Fruit fly (Drosophila melanogaster): ENCODE data around the gene Ork1.

The Ork1 gene

DNA sequence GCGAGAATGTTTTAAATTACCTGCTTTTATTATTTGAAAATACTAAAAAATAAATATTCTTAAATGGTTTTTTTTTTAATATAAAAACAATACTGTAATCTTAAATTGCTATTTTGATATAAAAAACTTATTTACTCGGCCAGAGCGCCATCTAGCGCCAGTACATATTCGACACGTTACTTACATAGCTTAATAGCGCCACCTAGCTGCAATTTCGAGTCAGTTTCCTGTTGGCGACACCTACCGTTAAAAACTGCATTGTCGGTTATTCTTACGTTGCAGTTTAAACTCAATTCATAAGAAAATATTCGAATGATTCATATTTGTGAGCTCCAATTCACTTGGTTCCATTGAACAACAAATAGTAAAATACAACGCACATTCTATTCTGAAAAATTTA lies 58.7 kb downstream of the Ork1 start (continued):
- no peak for TF ChIP-seq Doc2 (GFP tag; IDR thresholded peaks at IDR 0.05)
- no peak for TF ChIP-seq ab (GFP tag; optimal IDR thresholded peaks at IDR 0.05)
- TF ChIP-seq bbx (GFP tag; IDR thresholded peaks at IDR 0.05; ENCODE audit: partially characterized antibody): peak; percentile 28; the same call in 1 of the 2 replicates
- TF ChIP-seq CG15696 (tag; optimal IDR thresholded peaks at IDR 0.05): peak; percentile 81
- TF ChIP-seq lmd (GFP tag; IDR thresholded peaks at IDR 0.05): peak; percentile 68; the same call in 1 of the 2 replicates
- TF ChIP-seq CG13296 (GFP tag; optimal IDR thresholded peaks at IDR 0.05): peak; percentile 19
- peak; percentile 55 for TF ChIP-seq CG12659 (GFP tag; optimal IDR thresholded peaks at IDR 0.05)
- TF ChIP-seq CG11398 (GFP tag; optimal IDR thresholded peaks at IDR 0.05): peak; percentile 22
- peak; percentile 67 for TF ChIP-seq bcd (GFP tag; optimal IDR thresholded peaks at IDR 0.05)
- no peak for TF ChIP-seq ham (GFP tag; IDR thresholded peaks at IDR 0.05)
- TF ChIP-seq Ravus (GFP tag; IDR thresholded peaks at IDR 0.05): no peak
- TF ChIP-seq Hr78 (GFP tag; optimal IDR thresholded peaks at IDR 0.05): no peak
- no peak for TF ChIP-seq Hand (GFP tag; optimal IDR thresholded peaks at IDR 0.05)
- TF ChIP-seq CG11085 (GFP tag; IDR thresholded peaks at IDR 0.05): peak; percentile 73
- TF ChIP-seq CG11560 (tag; IDR thresholded peaks at IDR 0.05): no peak
- TF ChIP-seq CG10543 (GFP tag; optimal IDR thresholded peaks at IDR 0.05): peak; percentile 22
- TF ChIP-seq ERR (GFP tag; optimal IDR thresholded peaks at IDR 0.05): no peak
- TF ChIP-seq Dfd (GFP tag; optimal IDR thresholded peaks at IDR 0.05): no peak
- TF ChIP-seq CG8388 (GFP tag; optimal IDR thresholded peaks at IDR 0.05): no peak
- TF ChIP-seq NC2β (GFP tag; optimal IDR thresholded peaks at IDR 0.05): peak; percentile 58
- TF ChIP-seq CG8281 (tag; optimal IDR thresholded peaks at IDR 0.05): no peak
- TF ChIP-seq exex (tag; optimal IDR thresholded peaks at IDR 0.05): no peak
- TF ChIP-seq CG42726 (GFP tag; IDR thresholded peaks at IDR 0.05; ENCODE audit: partially characterized antibody): peak; percentile 82
- TF ChIP-seq sens-2 (GFP tag; IDR thresholded peaks at IDR 0.05): no peak
- peak; percentile 79 for TF ChIP-seq CG9817 (tag; optimal IDR thresholded peaks at IDR 0.05)
- peak; percentile 50 for TF ChIP-seq HLH54F (GFP tag; optimal IDR thresholded peaks at IDR 0.05)
- peak; percentile 6 for TF ChIP-seq Bdp1 (GFP tag; optimal IDR thresholded peaks at IDR 0.05)
- peak; percentile 77 for TF ChIP-seq Chrac-16 (GFP tag; optimal IDR thresholded peaks at IDR 0.05)
- no peak for TF ChIP-seq Dll (GFP tag; IDR thresholded peaks at IDR 0.05; ENCODE audit: partially characterized antibody)
- TF ChIP-seq CG17802 (tag; optimal IDR thresholded peaks at IDR 0.05): peak; percentile 28
- TF ChIP-seq CG3726 (GFP tag; IDR thresholded peaks at IDR 0.05): no peak
- TF ChIP-seq CG4730 (GFP tag; IDR thresholded peaks at IDR 0.05): peak; percentile 36; the same call in 1 of the 2 replicates
- no peak for TF ChIP-seq Hr39 (optimal IDR thresholded peaks at IDR 0.05)
- no peak for TF ChIP-seq CG2889 (GFP tag; IDR thresholded peaks at IDR 0.05)
- TF ChIP-seq cg (GFP tag; optimal IDR thresholded peaks at IDR 0.05): no peak
- no peak for TF ChIP-seq inv (GFP tag; IDR thresholded peaks at IDR 0.05; ENCODE audit: partially characterized antibody)
- TF ChIP-seq otp (GFP tag; IDR thresholded peaks at IDR 0.05): no peak
- TF ChIP-seq peb (GFP tag; IDR thresholded peaks at IDR 0.05): no peak
- peak; percentile 73 for TF ChIP-seq Hmr (GFP tag; optimal IDR thresholded peaks at IDR 0.05)
- TF ChIP-seq fd64A (GFP tag; optimal IDR thresholded peaks at IDR 0.05): no peak
- peak; percentile 63 for TF ChIP-seq CG14014 (GFP tag; IDR thresholded peaks at IDR 0.05)
- peak; percentile 82 for TF ChIP-seq CG32532 (GFP tag; IDR thresholded peaks at IDR 0.05)
- TF ChIP-seq HmgZ (tag; optimal IDR thresholded peaks at IDR 0.05): peak; percentile 61
- no peak for TF ChIP-seq CG7963 (GFP tag; IDR thresholded peaks at IDR 0.05; ENCODE audit: partially characterized antibody)
- peak; percentile 64 for TF ChIP-seq CG10267 (tag; optimal IDR thresholded peaks at IDR 0.05)
- TF ChIP-seq CG17359 (tag; optimal IDR thresholded peaks at IDR 0.05): peak; percentile 62
- no peak for TF ChIP-seq gcm2 (GFP tag; optimal IDR thresholded peaks at IDR 0.05)
- TF ChIP-seq fd96Cb (tag; optimal IDR thresholded peaks at IDR 0.05): peak; percentile 30
- TF ChIP-seq CG14965 (GFP tag; optimal IDR thresholded peaks at IDR 0.05; ENCODE audit: borderline replicate concordance): no peak
- TF ChIP-seq CG2129 (GFP tag; IDR thresholded peaks at IDR 0.05; ENCODE audit: partially characterized antibody): no peak

Measured in whole organism, embryonic.